Worm (Caenorhabditis elegans): Measurements from ENCODE around the gene C48D5.3.

Gene C48D5.3

DNA sequence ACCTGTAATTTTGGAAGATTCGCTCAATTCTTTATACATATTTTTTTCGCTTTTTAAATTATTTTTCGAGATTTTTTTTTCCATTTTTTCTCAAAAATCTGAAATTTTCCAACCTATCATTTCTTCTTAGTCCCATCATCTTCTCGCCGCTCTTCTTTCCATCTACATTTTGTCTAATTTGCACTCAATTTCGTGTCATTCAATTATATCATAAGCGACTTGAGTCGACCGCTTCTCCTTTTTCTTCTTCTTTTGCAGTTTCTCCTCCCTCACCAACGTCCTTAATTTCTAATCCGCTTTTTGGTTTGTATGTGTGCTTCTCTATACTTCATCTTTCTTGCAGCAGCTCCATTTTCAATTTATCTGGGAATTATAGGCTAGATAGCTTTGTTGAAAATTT is 6.6 kb upstream of the C48D5.3 start:
- no peak for TF ChIP-seq B0019.2 (GFP tag; conservative IDR thresholded peaks at IDR 0.05)
- TF ChIP-seq dpff-1 (tag; optimal IDR thresholded peaks at IDR 0.05) = no peak
- TF ChIP-seq sea-2 (GFP tag; IDR thresholded peaks at IDR 0.05) = no peak
- no peak for TF ChIP-seq ama-1 (optimal IDR thresholded peaks at IDR 0.05)
- TF ChIP-seq ama-1 (GFP tag; optimal IDR thresholded peaks at IDR 0.05) = no peak
- TF ChIP-seq attf-5 (GFP tag; optimal IDR thresholded peaks at IDR 0.05) = no peak
- no peak for TF ChIP-seq ceh-58 (GFP tag; IDR thresholded peaks at IDR 0.05)
- TF ChIP-seq ceh-100 (GFP tag; IDR thresholded peaks at IDR 0.05) = no peak
- no peak for TF ChIP-seq hrde-1 (tag; optimal IDR thresholded peaks at IDR 0.05; ENCODE audit: borderline replicate concordance)
- TF ChIP-seq T07F8.4 (tag; optimal IDR thresholded peaks at IDR 0.05) = no peak
- TF ChIP-seq B0336.3 (GFP tag; IDR thresholded peaks at IDR 0.05) = no peak
- TF ChIP-seq attf-6 (GFP tag; IDR thresholded peaks at IDR 0.05) = no peak
- TF ChIP-seq unc-130 (GFP tag; optimal IDR thresholded peaks at IDR 0.05) = no peak
- no peak for TF ChIP-seq Y53G8AR.9 (GFP tag; conservative IDR thresholded peaks at IDR 0.05)
- no peak for TF ChIP-seq Y95B8A.8 (GFP tag; IDR thresholded peaks at IDR 0.05)
- TF ChIP-seq ztf-26 (tag; optimal IDR thresholded peaks at IDR 0.05) = no peak
- no peak for TF ChIP-seq snpc-1.1 (tag; optimal IDR thresholded peaks at IDR 0.05; ENCODE audit: insufficient read depth)
- TF ChIP-seq B0261.1 (tag; optimal IDR thresholded peaks at IDR 0.05) = no peak
- TF ChIP-seq unc-62 (GFP tag; optimal IDR thresholded peaks at IDR 0.05) = no peak
- TF ChIP-seq aptf-2 (GFP tag; conservative IDR thresholded peaks at IDR 0.05) = no peak
- TF ChIP-seq xnd-1 (tag; optimal IDR thresholded peaks at IDR 0.05) = no peak

DNA sequence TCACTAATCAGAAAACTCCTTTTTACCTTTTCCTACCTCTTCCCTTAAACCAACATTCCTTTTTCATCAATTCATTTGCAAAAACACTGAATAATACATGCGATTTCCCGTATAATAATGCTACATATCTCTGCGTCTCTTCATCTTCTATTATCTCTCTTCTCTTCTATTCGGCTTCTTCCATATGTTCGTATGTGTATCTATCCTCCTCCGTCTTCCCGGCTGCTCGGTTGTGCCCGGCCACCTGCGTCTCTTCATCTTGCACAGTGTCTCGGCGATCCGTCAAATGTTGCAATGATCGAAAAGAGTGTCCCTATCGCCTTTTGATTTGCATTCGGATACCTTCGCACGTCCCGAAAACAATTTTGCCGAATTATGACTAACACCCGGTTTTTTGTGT is 1.8 kb upstream of the C48D5.3 start:
- TF ChIP-seq hmg-1.2 (GFP tag; IDR thresholded peaks at IDR 0.05) (peak; percentile 88), B0035.1 (tag; optimal IDR thresholded peaks at IDR 0.05) (no peak), zfh-2 (GFP tag; conservative IDR thresholded peaks at IDR 0.05) (0 out of 2 replicates have a peak, but pooled peaks have one; percentile 16)

DNA sequence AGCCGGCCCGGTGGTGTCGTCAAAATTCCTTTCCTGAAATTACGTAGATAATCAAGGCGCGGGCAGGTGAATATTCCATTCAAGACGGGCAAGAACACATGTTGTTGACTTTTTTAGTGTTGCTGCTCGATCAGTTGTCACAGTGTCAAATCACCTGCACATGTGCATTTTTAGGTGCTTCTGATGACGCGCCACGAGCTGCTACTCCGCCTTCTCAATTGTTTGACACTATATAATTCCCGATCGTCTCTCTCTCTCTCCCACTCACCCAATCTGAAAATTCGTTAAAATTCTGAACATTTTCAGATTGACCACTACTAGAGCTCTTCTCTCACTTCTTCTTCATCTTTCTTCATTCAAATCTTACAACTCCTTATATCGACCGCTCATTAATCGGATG is 8.3 kb downstream of the C48D5.3 start, which contains the start of gene nhr-6:
TSS of gene nhr-6 (plus strand) at position 301 of the 400 bp plus-strand sequence.
- TF ChIP-seq sea-2 (GFP tag; IDR thresholded peaks at IDR 0.05) (no peak), fkh-3 (tag; optimal IDR thresholded peaks at IDR 0.05) (no peak), K11D2.4 (GFP tag; IDR thresholded peaks at IDR 0.05) (no peak), F57A8.1 (GFP tag; optimal IDR thresholded peaks at IDR 0.05) (no peak), F57C9.4 (tag; optimal IDR thresholded peaks at IDR 0.05) (no peak), snpc-1.3 (tag; optimal IDR thresholded peaks at IDR 0.05; ENCODE audit: insufficient read depth) (no peak), T07F8.4 (tag; optimal IDR thresholded peaks at IDR 0.05) (no peak), xnd-1 (tag; optimal IDR thresholded peaks at IDR 0.05) (no peak), nhr-179 (tag; optimal IDR thresholded peaks at IDR 0.05) (no peak), B0336.3 (GFP tag; IDR thresholded peaks at IDR 0.05) (no peak), hmg-1.2 (GFP tag; IDR thresholded peaks at IDR 0.05) (no peak), ceh-91 (GFP tag; IDR thresholded peaks at IDR 0.05) (no peak), F49E8.2 (tag; optimal IDR thresholded peaks at IDR 0.05; ENCODE audit: insufficient read depth) (no peak), F55B11.4 (tag; optimal IDR thresholded peaks at IDR 0.05; ENCODE audit: borderline replicate concordance, insufficient read depth) (no peak), dpff-1 (tag; optimal IDR thresholded peaks at IDR 0.05) (no peak)

DNA sequence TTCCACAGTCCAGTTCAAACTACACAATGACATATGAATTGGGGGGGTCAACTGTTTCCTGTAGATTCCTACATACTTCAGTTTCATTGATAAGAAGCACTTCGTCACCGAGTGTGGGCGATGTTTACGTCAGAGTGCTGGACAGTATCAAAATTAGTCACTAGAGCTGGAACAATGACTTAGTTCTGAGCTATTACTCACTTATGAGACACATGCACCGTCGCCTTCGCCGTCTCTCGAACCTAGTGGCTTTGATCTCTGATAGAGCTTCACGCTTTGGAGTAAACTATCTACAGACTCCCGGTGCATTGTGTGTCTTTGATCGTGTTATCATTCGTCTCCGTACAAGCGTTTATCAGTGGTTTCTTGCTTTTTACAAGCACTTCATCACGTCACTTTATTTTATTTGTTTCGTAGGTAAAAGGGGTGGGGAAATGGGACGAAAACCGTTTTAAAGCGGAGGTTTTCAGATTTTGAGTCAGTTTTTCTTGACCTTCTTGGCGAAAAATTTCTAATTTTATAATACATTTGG is 10.1 kb downstream of the C48D5.3 start:
- TF ChIP-seq dox-1 (GFP tag; IDR thresholded peaks at IDR 0.05) = peak; percentile 61
- no peak for TF ChIP-seq mes-4 (tag; optimal IDR thresholded peaks at IDR 0.05)
- TF ChIP-seq nhr-80 (tag; optimal IDR thresholded peaks at IDR 0.05) = peak; percentile 78
- peak; percentile 47 for TF ChIP-seq atf-7 (tag; optimal IDR thresholded peaks at IDR 0.05)
- TF ChIP-seq F57A8.1 (GFP tag; optimal IDR thresholded peaks at IDR 0.05) = no peak

Data from whole organism, young adult.